Fruit fly (Drosophila melanogaster) whole organism, embryonic: ENCODE data around the gene Piezo.

Experiments used
- BEAF-32 ChIP-seq: fragments of 200-800 bp; sonication (Bioruptor generic); optimal IDR thresholded peaks from 3 replicates; lab custom pipeline; 2017; ENCODE audit warnings: missing biosample characterization, missing genetic modification characterization, mild to moderate bottlenecking, moderate library complexity, missing genetic modification reagents
- C15 ChIP-seq: fragments of 200-800 bp; sonication (Bioruptor generic); IDR thresholded peaks from 3 replicates; pipeline ENCODE4 v1.3.6; 2022; ENCODE audit warnings: missing biosample characterization, missing genetic modification characterization
- CG10431 ChIP-seq: fragments of 200-800 bp; sonication (Bioruptor generic); optimal IDR thresholded peaks from 3 replicates; lab custom pipeline; 2018; ENCODE audit warnings: missing biosample characterization, mild to moderate bottlenecking, missing genetic modification characterization
- CG12104 ChIP-seq: fragments of 200-800 bp; sonication (Bioruptor generic); optimal IDR thresholded peaks from 3 replicates; lab custom pipeline; 2016; ENCODE audit warnings: missing biosample characterization, missing genetic modification characterization
- CG12769 ChIP-seq: fragments of 200-800 bp; sonication (Bioruptor generic); optimal IDR thresholded peaks from 2 replicates; lab custom pipeline; 2019; ENCODE audit warnings: missing biosample characterization, mild to moderate bottlenecking, missing genetic modification characterization, moderate library complexity
- CG13287 ChIP-seq: fragments of 200-800 bp; sonication (Bioruptor generic); IDR thresholded peaks from 2 replicates; pipeline ENCODE4 v1.3.6; 2022; ENCODE audit warnings: missing biosample characterization, missing genetic modification characterization; ENCODE audit not compliant: partially characterized antibody
- CG13296 ChIP-seq: fragments of 200-800 bp; sonication (Bioruptor generic); optimal IDR thresholded peaks from 3 replicates; lab custom pipeline; 2018; ENCODE audit warnings: missing biosample characterization, mild to moderate bottlenecking, missing genetic modification characterization
- CG15073 ChIP-seq: fragments of 200-800 bp; sonication (Bioruptor generic); optimal IDR thresholded peaks from 2 replicates; lab custom pipeline; 2016; ENCODE audit warnings: missing biosample characterization, missing genetic modification characterization
- CG1647 ChIP-seq: fragments of 200-800 bp; sonication (Bioruptor generic); optimal IDR thresholded peaks from 3 replicates; lab custom pipeline; 2016; ENCODE audit warnings: missing biosample characterization, missing genetic modification characterization
- CG17568 ChIP-seq: fragments of 200-800 bp; sonication (Bioruptor generic); optimal IDR thresholded peaks from 2 replicates; lab custom pipeline; 2018; ENCODE audit warnings: missing biosample characterization, mild to moderate bottlenecking, missing genetic modification characterization, moderate library complexity
- CG17829 ChIP-seq: fragments of 200-800 bp; optimal IDR thresholded peaks from 2 replicates; lab custom pipeline; 2019; ENCODE audit warnings: missing biosample characterization, mild to moderate bottlenecking, missing genetic modification characterization, moderate library complexity
- CG2116 ChIP-seq: fragments of 200-800 bp; sonication (Bioruptor generic); optimal IDR thresholded peaks from 3 replicates; lab custom pipeline; 2018; ENCODE audit warnings: missing biosample characterization, mild to moderate bottlenecking, missing genetic modification characterization
- CG34224 ChIP-seq: fragments of 200-800 bp; sonication (Bioruptor generic); IDR thresholded peaks from 3 replicates; pipeline ENCODE4 v1.3.6; 2022; ENCODE audit warnings: missing biosample characterization, missing genetic modification characterization; ENCODE audit not compliant: partially characterized antibody
- CG34376 ChIP-seq: fragments of 200-800 bp; sonication (Bioruptor generic); optimal IDR thresholded peaks from 2 replicates; lab custom pipeline; 2018; ENCODE audit warnings: missing biosample characterization, mild to moderate bottlenecking, missing genetic modification characterization
- CG3847 ChIP-seq: fragments of 200-800 bp; sonication (Bioruptor generic); IDR thresholded peaks from 2 replicates; pipeline ENCODE4 v1.3.6; 2022; ENCODE audit warnings: missing biosample characterization, missing genetic modification characterization
- CG4617 ChIP-seq: fragments of 200-800 bp; sonication (Bioruptor generic); optimal IDR thresholded peaks from 3 replicates; lab custom pipeline; 2016; ENCODE audit warnings: missing biosample characterization, missing genetic modification characterization, borderline replicate concordance
- CG4820 ChIP-seq: fragments of 200-800 bp; sonication (Bioruptor generic); optimal IDR thresholded peaks from 3 replicates; lab custom pipeline; 2016; ENCODE audit warnings: missing biosample characterization, missing genetic modification characterization
- CG4854 ChIP-seq: fragments of 200-800 bp; sonication (Bioruptor generic); optimal IDR thresholded peaks from 2 replicates; lab custom pipeline; 2016; ENCODE audit warnings: missing biosample characterization, missing genetic modification characterization, inconsistent platforms
- CG5245 ChIP-seq: fragments of 200-800 bp; sonication (Bioruptor generic); optimal IDR thresholded peaks from 3 replicates; lab custom pipeline; 2016; ENCODE audit warnings: missing biosample characterization, missing genetic modification characterization
- CG9817 ChIP-seq: fragments of 200-800 bp; sonication (Bioruptor generic); optimal IDR thresholded peaks from 2 replicates; lab custom pipeline; 2018; ENCODE audit warnings: missing biosample characterization, mild to moderate bottlenecking, missing genetic modification characterization, moderate library complexity
- Dll ChIP-seq: fragments of 200-800 bp; sonication (Bioruptor generic); IDR thresholded peaks from 4 replicates; pipeline ENCODE4 v1.3.6; 2022; ENCODE audit warnings: missing biosample characterization, missing genetic modification characterization; ENCODE audit not compliant: partially characterized antibody
- ERR ChIP-seq: fragments of 200-800 bp; sonication (Bioruptor generic); optimal IDR thresholded peaks from 2 replicates; lab custom pipeline; 2016; ENCODE audit warnings: missing biosample characterization, missing genetic modification characterization
- Ets65A ChIP-seq: fragments of 200-800 bp; sonication (Bioruptor generic); peaks from one replicate; lab custom pipeline; 2016; ENCODE audit warnings: missing biosample characterization, missing genetic modification characterization
- Gug ChIP-seq: fragments of 200-800 bp; sonication (Bioruptor generic); IDR thresholded peaks from 4 replicates; pipeline ENCODE4 v1.3.6; 2022; ENCODE audit warnings: missing biosample characterization, missing genetic modification characterization
- Lpt ChIP-seq: fragments of >200 bp; optimal IDR thresholded peaks from 2 replicates; lab custom pipeline; 2018; ENCODE audit warnings: missing biosample characterization, missing genetic modification characterization
- MBD-R2 ChIP-seq: fragments of 200-800 bp; sonication (Bioruptor generic); IDR thresholded peaks from 2 replicates; pipeline ENCODE4 v1.3.6; 2022; ENCODE audit warnings: missing biosample characterization, missing genetic modification characterization
- MESR4 ChIP-seq: fragments of 200-800 bp; sonication (Bioruptor generic); optimal IDR thresholded peaks from 2 replicates; lab custom pipeline; 2018; ENCODE audit warnings: missing biosample characterization, mild to moderate bottlenecking, missing genetic modification characterization, moderate library complexity
- Nf-YC ChIP-seq: fragments of 200-800 bp; optimal IDR thresholded peaks from 3 replicates; lab custom pipeline; 2019; ENCODE audit warnings: missing biosample characterization, mild to moderate bottlenecking, missing genetic modification characterization, moderate library complexity
- Opbp ChIP-seq: fragments of 200-800 bp; sonication (Bioruptor generic); IDR thresholded peaks from 3 replicates; pipeline ENCODE4 v1.3.6; 2022; ENCODE audit warnings: missing biosample characterization, missing genetic modification characterization; ENCODE audit not compliant: partially characterized antibody
- Sox102F ChIP-seq: fragments of 200-800 bp; sonication (Bioruptor generic); optimal IDR thresholded peaks from 2 replicates; lab custom pipeline; 2018; ENCODE audit warnings: missing biosample characterization, mild to moderate bottlenecking, missing genetic modification characterization, moderate library complexity
- Usf ChIP-seq: fragments of 200-800 bp; sonication (Bioruptor generic); optimal IDR thresholded peaks from 2 replicates; lab custom pipeline; 2017; ENCODE audit warnings: missing genotype, missing biosample characterization, missing genetic modification characterization
- Xbp1 ChIP-seq: fragments of 200-800 bp; sonication (Bioruptor generic); optimal IDR thresholded peaks from 3 replicates; lab custom pipeline; 2016; ENCODE audit warnings: missing biosample characterization, mild to moderate bottlenecking, missing genetic modification characterization
- crol ChIP-seq: fragments of 200-800 bp; sonication (Bioruptor generic); IDR thresholded peaks from 2 replicates; pipeline ENCODE4 v1.3.6; 2022; ENCODE audit warnings: missing biosample characterization, missing genetic modification characterization
- esg ChIP-seq: fragments of 200-800 bp; sonication (Bioruptor generic); conservative IDR thresholded peaks from 2 replicates; pipeline ENCODE4 v1.3.6; 2022; ENCODE audit warnings: missing biosample characterization, missing genetic modification characterization
- fu2 ChIP-seq: fragments of 200-800 bp; sonication (Bioruptor generic); optimal IDR thresholded peaks from 2 replicates; lab custom pipeline; 2016; ENCODE audit warnings: missing biosample characterization, missing genetic modification characterization
- gcm2 ChIP-seq: fragments of 200-800 bp; sonication (Bioruptor generic); optimal IDR thresholded peaks from 2 replicates; lab custom pipeline; 2016; ENCODE audit warnings: missing biosample characterization, missing genetic modification characterization
- gsb ChIP-seq: fragments of 200-800 bp; sonication (Bioruptor generic); IDR thresholded peaks from 2 replicates; pipeline ENCODE4 v1.3.6; 2022; ENCODE audit warnings: missing biosample characterization, missing genetic modification characterization
- insv ChIP-seq, 2 experiments: fragments of 200-800 bp; sonication (Bioruptor generic); optimal IDR thresholded peaks; 3 replicates each; lab custom pipeline; 2016 to 2018; ENCODE audit warnings: missing biosample characterization in 2 of 2, missing genetic modification characterization in 2 of 2
- kni ChIP-seq: fragments of 200-800 bp; sonication (Bioruptor generic); optimal IDR thresholded peaks from 3 replicates; lab custom pipeline; 2017; ENCODE audit warnings: mild to moderate bottlenecking, missing biosample characterization, missing genetic modification reagents, missing genetic modification characterization
- maf-S ChIP-seq: fragments of 200-800 bp; sonication (Bioruptor generic); optimal IDR thresholded peaks from 2 replicates; lab custom pipeline; 2016; ENCODE audit warnings: missing biosample characterization, missing genetic modification characterization
- nom ChIP-seq: fragments of 200-800 bp; sonication (Bioruptor generic); optimal IDR thresholded peaks from 2 replicates; lab custom pipeline; 2017; ENCODE audit warnings: missing biosample characterization, missing genetic modification characterization, mild to moderate bottlenecking, moderate library complexity, missing genetic modification reagents
- pan ChIP-seq, 4 experiments: fragments of >200 bp in 3 of 4; fragments of 200-800 bp in 1 of 4; sonication (Bioruptor generic) in 1 of 4; optimal IDR thresholded peaks in 3 of 4; IDR thresholded peaks in 1 of 4; 2 replicates each; pipeline versions ENCODE4 v1.3.6 to Lab custom; 2017 to 2022; ENCODE audit warnings: missing biosample characterization in 2 of 4, missing genetic modification characterization in 2 of 4, mixed read lengths in 1 of 4
- peb ChIP-seq: fragments of 200-800 bp; sonication (Bioruptor generic); IDR thresholded peaks from 2 replicates; pipeline ENCODE4 v1.3.6; 2022; ENCODE audit warnings: missing biosample characterization, missing genetic modification characterization
- pzg ChIP-seq: fragments of 200-800 bp; sonication (Bioruptor generic); optimal IDR thresholded peaks from 3 replicates; lab custom pipeline; 2018; ENCODE audit warnings: missing biosample characterization, mild to moderate bottlenecking, missing genetic modification characterization, moderate library complexity
- rib ChIP-seq: fragments of 200-800 bp; sonication (Bioruptor generic); IDR thresholded peaks from 2 replicates; pipeline ENCODE4 v1.3.6; 2022; ENCODE audit warnings: missing biosample characterization, missing genetic modification characterization
- sens-2 ChIP-seq: fragments of 200-800 bp; sonication (Bioruptor generic); IDR thresholded peaks from 2 replicates; pipeline ENCODE4 v1.3.6; 2022; ENCODE audit warnings: missing biosample characterization, missing genetic modification characterization
- tna ChIP-seq: fragments of 200-800 bp; sonication (Bioruptor generic); IDR thresholded peaks from 2 replicates; pipeline ENCODE4 v1.3.6; 2022; ENCODE audit warnings: missing biosample characterization, missing genetic modification characterization; ENCODE audit not compliant: partially characterized antibody
- trem ChIP-seq: fragments of 200-800 bp; optimal IDR thresholded peaks from 3 replicates; lab custom pipeline; 2019; ENCODE audit warnings: missing biosample characterization, mild to moderate bottlenecking, missing genetic modification characterization, moderate library complexity
- zen ChIP-seq: fragments of 200-800 bp; sonication (Bioruptor generic); optimal IDR thresholded peaks from 3 replicates; lab custom pipeline; 2018; ENCODE audit warnings: missing biosample characterization, mild to moderate bottlenecking, missing genetic modification characterization, moderate library complexity

Piezo gene

DNA sequence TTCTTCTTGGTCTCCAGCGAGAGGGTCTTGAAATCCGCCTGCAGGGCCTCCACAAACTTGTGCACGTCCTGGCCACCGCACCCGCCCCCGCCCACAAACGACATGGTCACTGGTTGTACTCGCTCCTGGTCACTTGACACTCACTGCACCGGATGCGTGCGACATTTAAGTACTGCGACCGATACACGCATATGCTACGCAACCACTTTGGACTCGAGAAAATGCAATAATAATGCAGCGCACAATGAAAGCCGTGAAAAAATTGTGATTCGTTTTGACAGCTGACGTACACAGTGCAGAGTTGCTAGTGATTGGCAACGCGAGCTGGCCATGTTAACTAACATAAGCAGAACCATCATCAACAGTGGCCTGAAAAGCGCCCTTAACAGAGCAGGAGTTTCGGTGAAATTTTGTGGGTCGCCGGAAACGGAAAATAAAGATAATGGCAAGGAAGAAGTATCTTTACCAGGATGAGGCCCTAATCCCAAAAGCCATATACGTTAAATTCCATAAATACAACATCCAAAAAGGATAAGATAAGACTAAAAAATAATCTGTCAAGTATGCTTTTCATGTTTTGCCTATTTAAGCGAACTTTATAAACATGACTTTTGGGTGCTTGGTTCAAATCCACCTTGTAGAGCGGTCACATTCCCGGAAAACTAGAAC, 39.0 kb upstream of the Piezo start, which contains the start of the genes mon2 and CG8673 (continued):
- TF ChIP-seq Lpt (GFP tag; lab: Kevin White, UChicago), result no peak
- no peak for TF ChIP-seq rib (GFP tag; lab: Robert Waterston, UW)
- no peak for TF ChIP-seq ERR (GFP tag; lab: Kevin White, UChicago)
- TF ChIP-seq CG5245 (GFP tag; lab: Kevin White, UChicago), result no peak
- TF ChIP-seq kni (GFP tag; lab: Kevin White, UChicago), result no peak
- peak; percentile 9 for TF ChIP-seq CG17829
- TF ChIP-seq BEAF-32 (GFP tag; lab: Kevin White, UChicago), result peak; percentile 3
- TF ChIP-seq CG12104, result no peak
- TF ChIP-seq MESR4 (GFP tag; lab: Kevin White, UChicago), result peak; percentile 90
- TF ChIP-seq zen (tag; lab: Kevin White, UChicago), result no peak
- no peak for TF ChIP-seq Nf-YC
- TF ChIP-seq CG2116 (GFP tag; lab: Kevin White, UChicago), result peak; percentile 96
- TF ChIP-seq CG12769 (tag; lab: Kevin White, UChicago), result no peak
- no peak for TF ChIP-seq CG15073 (GFP tag; lab: Kevin White, UChicago)
- no peak for TF ChIP-seq CG4820 (GFP tag; lab: Kevin White, UChicago)
- peak; percentile 30 for TF ChIP-seq CG13287 (GFP tag; lab: Robert Waterston, UW)
- TF ChIP-seq Xbp1 (GFP tag; lab: Kevin White, UChicago), result no peak
- TF ChIP-seq maf-S (GFP tag; lab: Kevin White, UChicago), result no peak
- no peak for TF ChIP-seq esg (GFP tag; lab: Robert Waterston, UW)
- peak; percentile 42 for TF ChIP-seq pzg
- TF ChIP-seq fu2 (GFP tag; lab: Kevin White, UChicago), result no peak
- TF ChIP-seq peb (GFP tag; lab: Robert Waterston, UW), result no peak
- TF ChIP-seq gsb, result no peak
- TF ChIP-seq CG4617, result peak; percentile 58
- TF ChIP-seq CG4854 (GFP tag; lab: Kevin White, UChicago), result peak; percentile 63
- peak; percentile 89 for TF ChIP-seq crol (GFP tag; lab: Robert Waterston, UW)
- no peak for TF ChIP-seq CG3847
- TF ChIP-seq sens-2 (GFP tag; lab: Robert Waterston, UW), result no peak
- TF ChIP-seq CG13296 (GFP tag; lab: Kevin White, UChicago), result no peak
- TF ChIP-seq Usf, result no peak
- TF ChIP-seq Dll, result 0 out of 4 replicates have a peak, but pooled peaks have one; percentile 15
- peak; percentile 81 for TF ChIP-seq Ets65A (GFP tag; lab: Kevin White, UChicago)
- no peak for TF ChIP-seq CG9817 (tag; lab: Kevin White, UChicago)
- no peak for TF ChIP-seq CG34376 (GFP tag; lab: Kevin White, UChicago)
- peak; percentile 70 for TF ChIP-seq MBD-R2 (GFP tag; lab: Robert Waterston, UW)
- TF ChIP-seq pan (optimal IDR thresholded peaks at IDR 0.05; lab: Kevin White, UChicago), result no peak
- no peak for TF ChIP-seq pan (GFP tag; optimal IDR thresholded peaks at IDR 0.05 in 1 of 2, IDR thresholded peaks at IDR 0.05 in 1 of 2)
- TF ChIP-seq trem (tag; lab: Kevin White, UChicago), result no peak
- no peak for TF ChIP-seq Sox102F (GFP tag; lab: Kevin White, UChicago)
- TF ChIP-seq Gug (GFP tag; lab: Robert Waterston, UW), result no peak
- no peak for TF ChIP-seq insv (GFP tag; optimal IDR thresholded peaks at IDR 0.05; lab: Kevin White, UChicago)
- TF ChIP-seq CG10431 (GFP tag; lab: Kevin White, UChicago), result no peak
- peak; percentile 2 for TF ChIP-seq nom (GFP tag; lab: Kevin White, UChicago)
- TF ChIP-seq gcm2 (GFP tag; lab: Kevin White, UChicago), result no peak
- no peak for TF ChIP-seq CG1647 (GFP tag; lab: Kevin White, UChicago)
- TF ChIP-seq C15, result no peak
- no peak for TF ChIP-seq Opbp (GFP tag; lab: Robert Waterston, UW)
- TF ChIP-seq CG34224, result peak; percentile 41; the same call in 1 of the 3 replicates
- TF ChIP-seq tna, result no peak
- TF ChIP-seq CG17568, result no peak
